Fruit fly (Drosophila melanogaster) whole organism, pupa: Measurements from ENCODE around the gene CG42299.

Experiments used
- CG10348 ChIP-seq: fragments of 200-800 bp; sonication (Bioruptor generic); IDR thresholded peaks from 2 replicates; pipeline ENCODE4 v1.3.6; 2022; ENCODE audit warnings: missing biosample characterization, missing genetic modification characterization
- CG12605 ChIP-seq: fragments of 200-800 bp; sonication (Bioruptor generic); IDR thresholded peaks from 2 replicates; pipeline ENCODE4 v1.3.6; 2022; ENCODE audit warnings: missing biosample characterization, missing genetic modification characterization
- CG13204 ChIP-seq: fragments of 200-800 bp; sonication (Bioruptor generic); optimal IDR thresholded peaks from 2 replicates; lab custom pipeline; 2018; ENCODE audit warnings: missing biosample characterization, mild to moderate bottlenecking, missing genetic modification characterization, moderate library complexity
- CG14655 ChIP-seq: fragments of 200-800 bp; sonication (Bioruptor generic); optimal IDR thresholded peaks from 3 replicates; lab custom pipeline; 2017; ENCODE audit warnings: mild to moderate bottlenecking, missing biosample characterization, missing genetic modification reagents, missing genetic modification characterization
- CG15710 ChIP-seq: fragments of 200-800 bp; sonication (Bioruptor generic); optimal IDR thresholded peaks from 2 replicates; lab custom pipeline; 2018; ENCODE audit warnings: missing biosample characterization, mild to moderate bottlenecking, missing genetic modification characterization, moderate library complexity
- CG17806 ChIP-seq: fragments of 200-800 bp; sonication (Bioruptor generic); optimal IDR thresholded peaks from 2 replicates; lab custom pipeline; 2018; ENCODE audit warnings: missing biosample characterization, mild to moderate bottlenecking, missing genetic modification characterization, moderate library complexity
- CG32121 ChIP-seq: fragments of 200-800 bp; sonication (Bioruptor generic); IDR thresholded peaks from 2 replicates; pipeline ENCODE4 v1.3.6; 2022; ENCODE audit warnings: missing biosample characterization, missing genetic modification characterization
- CG34367 ChIP-seq: fragments of 200-800 bp; sonication (Bioruptor generic); optimal IDR thresholded peaks from 2 replicates; lab custom pipeline; 2018; ENCODE audit warnings: missing biosample characterization, mild to moderate bottlenecking, missing genetic modification characterization
- CG4496 ChIP-seq: fragments of 200-800 bp; sonication (Bioruptor generic); IDR thresholded peaks from 3 replicates; pipeline ENCODE4 v1.3.6; 2022; ENCODE audit warnings: missing biosample characterization, missing genetic modification characterization
- CG8159 ChIP-seq: fragments of 200-800 bp; sonication (Bioruptor generic); optimal IDR thresholded peaks from 3 replicates; lab custom pipeline; 2018; ENCODE audit warnings: missing biosample characterization, mild to moderate bottlenecking, missing genetic modification characterization, moderate library complexity
- CG8301 ChIP-seq: fragments of 200-800 bp; sonication (Bioruptor generic); optimal IDR thresholded peaks from 2 replicates; lab custom pipeline; 2018; ENCODE audit warnings: missing biosample characterization, mild to moderate bottlenecking, missing genetic modification characterization
- CG9948 ChIP-seq: fragments of 200-800 bp; sonication (Bioruptor generic); optimal IDR thresholded peaks from 2 replicates; lab custom pipeline; 2018; ENCODE audit warnings: missing biosample characterization, mild to moderate bottlenecking, missing genetic modification characterization, moderate library complexity
- D1 ChIP-seq: fragments of 200-800 bp; sonication (Bioruptor generic); optimal IDR thresholded peaks from 2 replicates; lab custom pipeline; 2018; ENCODE audit warnings: missing biosample characterization, mild to moderate bottlenecking, missing genetic modification characterization, moderate library complexity
- EcR ChIP-seq: fragments of 200-800 bp; sonication (Bioruptor generic); optimal IDR thresholded peaks from 3 replicates; lab custom pipeline; 2019; ENCODE audit warnings: missing biosample characterization, missing genetic modification characterization, mild to moderate bottlenecking, moderate library complexity, missing genetic modification reagents
- Ets98B ChIP-seq: fragments of 200-800 bp; sonication (Bioruptor generic); IDR thresholded peaks from 2 replicates; pipeline ENCODE4 v1.3.6; 2022; ENCODE audit warnings: missing biosample characterization, missing genetic modification characterization
- Pif1A ChIP-seq: fragments of 200-800 bp; sonication (Bioruptor generic); optimal IDR thresholded peaks from 3 replicates; lab custom pipeline; 2016; ENCODE audit warnings: missing biosample characterization, missing genetic modification characterization
- Pif1B ChIP-seq: fragments of 200-800 bp; sonication (Bioruptor generic); optimal IDR thresholded peaks from 3 replicates; lab custom pipeline; 2016; ENCODE audit warnings: missing biosample characterization, missing genetic modification characterization
- Snoo ChIP-seq: fragments of 200-800 bp; sonication (Bioruptor generic); optimal IDR thresholded peaks from 3 replicates; lab custom pipeline; 2017; ENCODE audit warnings: missing biosample characterization, mild to moderate bottlenecking, missing genetic modification characterization, inconsistent platforms
- fd96Ca ChIP-seq: fragments of 200-800 bp; sonication (Bioruptor generic); IDR thresholded peaks from 3 replicates; pipeline ENCODE4 v1.3.6; 2022; ENCODE audit warnings: missing biosample characterization, missing genetic modification characterization
- gl ChIP-seq: fragments of 200-800 bp; sonication (Bioruptor generic); optimal IDR thresholded peaks from 2 replicates; lab custom pipeline; 2018; ENCODE audit warnings: missing biosample characterization, mild to moderate bottlenecking, missing genetic modification characterization
- rn ChIP-seq: fragments of 200-800 bp; sonication (Bioruptor generic); IDR thresholded peaks from 2 replicates; pipeline ENCODE4 v1.3.6; 2022; ENCODE audit warnings: missing biosample characterization, missing genetic modification characterization

Gene CG42299

dm6 chrX:15618953-15619630 lies 43.6 kb upstream of the CG42299 start:
- TF ChIP-seq rn (no peak), CG34367 (no peak), Snoo (tag; lab: Kevin White, UChicago) (peak; percentile 23), CG8301 (tag; lab: Kevin White, UChicago) (no peak), CG17806 (no peak), CG9948 (no peak), CG8159 (tag; lab: Kevin White, UChicago) (no peak), CG15710 (tag; lab: Kevin White, UChicago) (no peak), fd96Ca (peak; percentile 67; the same call in 2 of the 3 replicates), CG32121 (GFP tag; lab: Robert Waterston, UW) (peak; percentile 40; the same call in 1 of the 2 replicates), CG14655 (GFP tag; lab: Kevin White, UChicago) (peak; percentile 44), CG4496 (GFP tag; lab: Robert Waterston, UW) (peak; percentile 69; the same call in 2 of the 3 replicates), gl (tag; lab: Kevin White, UChicago) (no peak), CG12605 (GFP tag; lab: Robert Waterston, UW) (0 out of 2 replicates have a peak, but pooled peaks have one; percentile 21), CG10348 (GFP tag; lab: Robert Waterston, UW) (no peak), Ets98B (GFP tag; lab: Robert Waterston, UW) (peak; percentile 49; the same call in 1 of the 2 replicates)

DNA sequence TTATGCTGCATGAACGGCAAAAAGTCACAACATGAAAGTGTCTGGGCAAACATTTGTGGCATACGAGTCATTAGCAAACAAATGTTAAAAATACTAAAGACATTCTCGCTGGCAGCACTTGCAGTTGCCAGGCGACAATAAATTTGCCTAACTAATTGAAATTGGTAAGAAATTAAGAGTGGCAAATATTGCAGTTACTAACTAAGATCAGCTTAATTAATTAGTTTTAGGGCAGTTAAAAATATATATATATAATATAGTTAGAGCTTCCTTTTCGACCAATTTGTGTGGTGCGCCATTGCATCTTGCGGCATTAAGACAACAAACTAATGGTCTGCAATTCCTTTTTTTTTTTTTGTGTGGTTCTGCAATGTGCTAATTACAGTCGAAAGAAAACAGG lies 42.4 kb upstream of the CG42299 start:
- no peak for TF ChIP-seq CG10348 (GFP tag; lab: Robert Waterston, UW)
- no peak for TF ChIP-seq CG13204 (GFP tag; lab: Kevin White, UChicago)
- TF ChIP-seq rn: 0 out of 2 replicates have a peak, but pooled peaks have one; percentile 52
- TF ChIP-seq Pif1A: peak; percentile 65
- peak; percentile 2 for TF ChIP-seq CG15710 (tag; lab: Kevin White, UChicago)
- peak; percentile 84 for TF ChIP-seq CG32121 (GFP tag; lab: Robert Waterston, UW)
- peak; percentile 59 for TF ChIP-seq CG8301 (tag; lab: Kevin White, UChicago)
- peak; percentile 61 for TF ChIP-seq CG14655 (GFP tag; lab: Kevin White, UChicago)
- peak; percentile 20 for TF ChIP-seq CG17806
- TF ChIP-seq fd96Ca: peak; percentile 69; the same call in 2 of the 3 replicates
- TF ChIP-seq Ets98B (GFP tag; lab: Robert Waterston, UW): peak; percentile 79
- TF ChIP-seq CG34367: no peak
- peak; percentile 86 for TF ChIP-seq CG4496 (GFP tag; lab: Robert Waterston, UW)
- no peak for TF ChIP-seq EcR
- no peak for TF ChIP-seq gl (tag; lab: Kevin White, UChicago)
- TF ChIP-seq CG12605 (GFP tag; lab: Robert Waterston, UW): peak; percentile 81
- TF ChIP-seq CG9948: peak; percentile 20
- TF ChIP-seq Pif1B (GFP tag; lab: Kevin White, UChicago): peak; percentile 64
- TF ChIP-seq CG8159 (tag; lab: Kevin White, UChicago): no peak
- TF ChIP-seq D1 (tag; lab: Kevin White, UChicago): no peak
- TF ChIP-seq Snoo (tag; lab: Kevin White, UChicago): no peak
- TF ChIP-seq, all 21 proteins: peak for 13

dm6 chrX:15616532-15616931 lies 41.0 kb upstream of the CG42299 start:
- TF ChIP-seq CG4496 (GFP tag; lab: Robert Waterston, UW) (no peak), EcR (no peak), Snoo (tag; lab: Kevin White, UChicago) (no peak), CG17806 (no peak), Pif1B (GFP tag; lab: Kevin White, UChicago) (no peak)
- TF ChIP-seq, all 21 proteins: peak for 0

DNA sequence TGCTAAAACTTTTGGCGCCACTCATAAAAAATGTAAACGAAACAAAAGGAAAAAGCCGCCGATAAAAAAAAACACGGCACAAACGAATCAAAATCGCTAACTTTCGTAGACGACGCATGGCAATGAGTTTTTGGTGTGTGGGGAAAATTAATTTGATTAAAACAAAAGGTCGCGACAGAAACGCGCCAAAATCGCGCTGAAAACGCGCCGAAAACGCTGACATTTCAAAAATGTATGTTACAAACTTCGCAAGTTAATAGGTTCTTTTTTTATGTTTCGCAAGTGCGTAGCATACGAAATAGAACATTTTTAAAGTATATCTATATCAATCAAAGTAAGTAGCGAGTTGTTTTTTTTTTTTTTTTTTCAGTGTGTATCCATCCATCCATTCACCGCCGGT lies 40.5 kb upstream of the CG42299 start:
- TF ChIP-seq CG15710 (tag; lab: Kevin White, UChicago) (no peak), EcR (no peak), CG12605 (GFP tag; lab: Robert Waterston, UW) (no peak), D1 (tag; lab: Kevin White, UChicago) (no peak), CG4496 (GFP tag; lab: Robert Waterston, UW) (no peak), CG8159 (tag; lab: Kevin White, UChicago) (no peak), Ets98B (GFP tag; lab: Robert Waterston, UW) (no peak), Pif1B (GFP tag; lab: Kevin White, UChicago) (no peak), Snoo (tag; lab: Kevin White, UChicago) (no peak), fd96Ca (no peak), CG9948 (no peak), gl (tag; lab: Kevin White, UChicago) (no peak), CG14655 (GFP tag; lab: Kevin White, UChicago) (no peak), CG13204 (GFP tag; lab: Kevin White, UChicago) (no peak), Pif1A (no peak), CG32121 (GFP tag; lab: Robert Waterston, UW) (no peak)

DNA sequence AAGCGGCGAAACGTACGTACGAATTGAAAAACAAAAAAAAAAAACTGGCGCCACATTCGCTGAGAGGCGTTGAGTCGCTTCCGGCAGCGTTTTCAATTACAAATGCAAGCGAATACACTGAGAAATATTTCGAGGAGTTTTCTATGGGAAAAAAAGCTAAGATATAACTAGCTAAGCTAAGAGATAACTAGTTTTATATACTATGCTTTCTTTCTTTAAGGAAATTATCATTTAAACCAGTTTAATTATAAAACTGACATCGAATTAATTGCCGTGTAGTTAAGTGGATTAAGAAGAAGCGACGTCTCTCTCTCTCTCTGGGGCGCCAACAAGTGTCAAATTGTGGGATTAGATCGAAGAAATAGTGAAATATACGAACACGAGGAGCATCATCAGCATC lies 39.9 kb upstream of the CG42299 start:
- TF ChIP-seq Pif1B (GFP tag; lab: Kevin White, UChicago): no peak
- TF ChIP-seq CG14655 (GFP tag; lab: Kevin White, UChicago): peak; percentile 73
- no peak for TF ChIP-seq rn
- TF ChIP-seq Pif1A: peak; percentile 28
- TF ChIP-seq CG17806: peak; percentile 51
- TF ChIP-seq CG8301 (tag; lab: Kevin White, UChicago): peak; percentile 71
- peak; percentile 50 for TF ChIP-seq CG9948
- TF ChIP-seq CG8159 (tag; lab: Kevin White, UChicago): peak; percentile 51
- TF ChIP-seq fd96Ca: no peak
- TF ChIP-seq Snoo (tag; lab: Kevin White, UChicago): peak; percentile 33
- peak; percentile 49 for TF ChIP-seq Ets98B (GFP tag; lab: Robert Waterston, UW)
- TF ChIP-seq EcR: no peak
- TF ChIP-seq CG13204 (GFP tag; lab: Kevin White, UChicago): no peak
- TF ChIP-seq CG4496 (GFP tag; lab: Robert Waterston, UW): peak; percentile 77; the same call in 2 of the 3 replicates
- TF ChIP-seq gl (tag; lab: Kevin White, UChicago): no peak
- no peak for TF ChIP-seq D1 (tag; lab: Kevin White, UChicago)
- TF ChIP-seq CG15710 (tag; lab: Kevin White, UChicago): peak; percentile 27
- TF ChIP-seq CG12605 (GFP tag; lab: Robert Waterston, UW): peak; percentile 75
- TF ChIP-seq CG10348 (GFP tag; lab: Robert Waterston, UW): no peak
- TF ChIP-seq CG32121 (GFP tag; lab: Robert Waterston, UW): peak; percentile 63
- TF ChIP-seq CG34367: peak; percentile 19
